Fruit fly (Drosophila melanogaster) whole organism, embryonic: ENCODE data around the gene grim.

Experiments
- CG10147 ChIP-seq: fragments of 200-800 bp; sonication (Bioruptor generic); optimal IDR thresholded peaks from 2 replicates; lab custom pipeline; 2019; ENCODE audit warnings: missing biosample characterization, mild to moderate bottlenecking, missing genetic modification characterization, moderate library complexity
- CG1024 ChIP-seq: fragments of 200-800 bp; sonication (Bioruptor generic); IDR thresholded peaks from 2 replicates; pipeline ENCODE4 v1.3.6; 2022; ENCODE audit warnings: missing biosample characterization, missing genetic modification characterization
- CG10321 ChIP-seq: fragments of 200-800 bp; sonication (Bioruptor generic); IDR thresholded peaks from 2 replicates; pipeline ENCODE4 v1.3.6; 2022; ENCODE audit warnings: missing biosample characterization, missing genetic modification characterization
- CG10959 ChIP-seq: fragments of 200-800 bp; sonication (Bioruptor generic); IDR thresholded peaks from 2 replicates; pipeline ENCODE4 v1.3.6; 2022; ENCODE audit warnings: missing biosample characterization, missing genetic modification characterization
- CG11723 ChIP-seq: fragments of 200-800 bp; sonication (Bioruptor generic); optimal IDR thresholded peaks from 2 replicates; lab custom pipeline; 2017; ENCODE audit warnings: missing biosample characterization, mild to moderate bottlenecking, missing genetic modification characterization
- CG12236 ChIP-seq: fragments of 200-800 bp; sonication (Bioruptor generic); optimal IDR thresholded peaks from 2 replicates; lab custom pipeline; 2016; ENCODE audit warnings: missing biosample characterization, missing genetic modification characterization
- CG1233 ChIP-seq: fragments of 200-800 bp; sonication (Bioruptor generic); optimal IDR thresholded peaks from 4 replicates; lab custom pipeline; 2018; ENCODE audit warnings: missing biosample characterization, mild to moderate bottlenecking, missing genetic modification characterization
- CG13123 ChIP-seq: fragments of 200-800 bp; sonication (Bioruptor generic); optimal IDR thresholded peaks from 2 replicates; lab custom pipeline; 2016; ENCODE audit warnings: missing biosample characterization, missing genetic modification characterization
- CG15479 ChIP-seq: fragments of 200-800 bp; sonication (Bioruptor generic); optimal IDR thresholded peaks from 3 replicates; lab custom pipeline; 2019; ENCODE audit warnings: missing biosample characterization, mild to moderate bottlenecking, missing genetic modification characterization, moderate library complexity
- CG16813 ChIP-seq: fragments of 200-800 bp; sonication (Bioruptor generic); IDR thresholded peaks from 3 replicates; pipeline ENCODE4 v1.3.6; 2022; ENCODE audit warnings: missing biosample characterization, missing genetic modification characterization; ENCODE audit not compliant: partially characterized antibody
- CG18262 ChIP-seq: fragments of 200-800 bp; optimal IDR thresholded peaks from 3 replicates; lab custom pipeline; 2019; ENCODE audit warnings: missing biosample characterization, mild to moderate bottlenecking, missing genetic modification characterization, moderate library complexity
- CG1832 ChIP-seq: fragments of 200-800 bp; sonication (Bioruptor generic); optimal IDR thresholded peaks from 2 replicates; lab custom pipeline; 2017; ENCODE audit warnings: missing biosample characterization, mild to moderate bottlenecking, missing genetic modification characterization, inconsistent platforms
- CG3065 ChIP-seq: fragments of 200-800 bp; sonication (Bioruptor generic); optimal IDR thresholded peaks from 2 replicates; lab custom pipeline; 2016; ENCODE audit warnings: missing biosample characterization, missing genetic modification characterization
- CG3163 ChIP-seq: fragments of 200-800 bp; sonication (Bioruptor generic); optimal IDR thresholded peaks from 3 replicates; lab custom pipeline; 2016; ENCODE audit warnings: missing biosample characterization, missing genetic modification characterization
- CG33557 ChIP-seq: fragments of 200-800 bp; sonication (Bioruptor generic); optimal IDR thresholded peaks from 2 replicates; lab custom pipeline; 2019; ENCODE audit warnings: missing biosample characterization, mild to moderate bottlenecking, missing genetic modification characterization, moderate library complexity
- CG4730 ChIP-seq: fragments of 200-800 bp; sonication (Bioruptor generic); IDR thresholded peaks from 2 replicates; pipeline ENCODE4 v1.3.6; 2022; ENCODE audit warnings: missing biosample characterization, missing genetic modification characterization
- CG6272 ChIP-seq: fragments of 200-800 bp; sonication (Bioruptor generic); IDR thresholded peaks from 2 replicates; pipeline ENCODE4 v1.3.6; 2022; ENCODE audit warnings: missing biosample characterization, missing genetic modification characterization
- CG7963 ChIP-seq: fragments of 200-800 bp; sonication (Bioruptor generic); IDR thresholded peaks from 3 replicates; pipeline ENCODE4 v1.3.6; 2022; ENCODE audit warnings: missing biosample characterization, missing genetic modification characterization; ENCODE audit not compliant: partially characterized antibody
- CG9727 ChIP-seq: fragments of 200-800 bp; sonication (Bioruptor generic); optimal IDR thresholded peaks from 3 replicates; lab custom pipeline; 2017; ENCODE audit warnings: missing biosample characterization, mild to moderate bottlenecking, missing genetic modification characterization
- CG9797 ChIP-seq: fragments of 200-800 bp; sonication (Bioruptor generic); optimal IDR thresholded peaks from 3 replicates; lab custom pipeline; 2018; ENCODE audit warnings: missing biosample characterization, mild to moderate bottlenecking, missing genetic modification characterization
- Dll ChIP-seq: fragments of 200-800 bp; sonication (Bioruptor generic); IDR thresholded peaks from 4 replicates; pipeline ENCODE4 v1.3.6; 2022; ENCODE audit warnings: missing biosample characterization, missing genetic modification characterization; ENCODE audit not compliant: partially characterized antibody
- E2f2 ChIP-seq: fragments of 200-800 bp; sonication (Bioruptor generic); IDR thresholded peaks from 2 replicates; pipeline ENCODE4 v1.3.6; 2022; ENCODE audit warnings: missing biosample characterization, missing genetic modification characterization
- Ets65A ChIP-seq: fragments of 200-800 bp; sonication (Bioruptor generic); peaks from one replicate; lab custom pipeline; 2016; ENCODE audit warnings: missing biosample characterization, missing genetic modification characterization
- Fer3 ChIP-seq: fragments of 200-800 bp; sonication (Bioruptor generic); optimal IDR thresholded peaks from 2 replicates; lab custom pipeline; 2018; ENCODE audit warnings: missing biosample characterization, mild to moderate bottlenecking, missing genetic modification characterization, moderate library complexity
- HLH4C ChIP-seq: fragments of 200-800 bp; sonication (Bioruptor generic); IDR thresholded peaks from 3 replicates; pipeline ENCODE4 v1.3.6; 2022; ENCODE audit warnings: missing biosample characterization, missing genetic modification characterization; ENCODE audit not compliant: partially characterized antibody
- Hsf ChIP-seq: fragments of 200-800 bp; sonication (Bioruptor generic); optimal IDR thresholded peaks from 3 replicates; lab custom pipeline; 2016; ENCODE audit warnings: missing biosample characterization, missing genetic modification characterization
- Med ChIP-seq: fragments of 200-800 bp; sonication (Bioruptor generic); peaks from one replicate; lab custom pipeline; 2016; ENCODE audit warnings: missing biosample characterization, missing genetic modification characterization, mild to moderate bottlenecking, inconsistent platforms, moderate library complexity
- Side ChIP-seq: fragments of 200-800 bp; sonication (Bioruptor generic); optimal IDR thresholded peaks from 2 replicates; lab custom pipeline; 2016; ENCODE audit warnings: missing biosample characterization, missing genetic modification characterization
- Sin3A ChIP-seq: fragments of >200 bp; optimal IDR thresholded peaks from 2 replicates; lab custom pipeline; 2018
- Six4 ChIP-seq: fragments of 200-800 bp; sonication (Bioruptor generic); optimal IDR thresholded peaks from 2 replicates; lab custom pipeline; 2016; ENCODE audit warnings: missing biosample characterization, missing genetic modification characterization
- Sry-δ ChIP-seq: fragments of 200-800 bp; sonication (Bioruptor generic); optimal IDR thresholded peaks from 2 replicates; lab custom pipeline; 2016; ENCODE audit warnings: missing biosample characterization, missing genetic modification characterization
- Trl ChIP-seq, 3 experiments: fragments of >200 bp in 2 of 3; fragments of 200-800 bp in 1 of 3; sonication (Bioruptor generic) in 1 of 3; optimal IDR thresholded peaks; 2 replicates in 1 of 3; 3 replicates in 2 of 3; lab custom pipeline; 2016 to 2017; ENCODE audit warnings: missing biosample characterization in 1 of 3, missing genetic modification characterization in 1 of 3
- Vsx1 ChIP-seq: fragments of 200-800 bp; sonication (Bioruptor generic); optimal IDR thresholded peaks from 2 replicates; lab custom pipeline; 2017; ENCODE audit warnings: missing biosample characterization, mild to moderate bottlenecking, missing genetic modification characterization, missing genetic modification reagents
- Xrp1 ChIP-seq: fragments of 200-800 bp; sonication (Bioruptor generic); IDR thresholded peaks from 2 replicates; pipeline ENCODE4 v1.3.6; 2022; ENCODE audit warnings: missing biosample characterization, missing genetic modification characterization
- YL-1 ChIP-seq: fragments of 200-800 bp; sonication (Bioruptor generic); optimal IDR thresholded peaks from 3 replicates; lab custom pipeline; 2017; ENCODE audit warnings: missing biosample characterization, mild to moderate bottlenecking, missing genetic modification characterization
- chn ChIP-seq: fragments of 200-800 bp; sonication (Bioruptor generic); optimal IDR thresholded peaks from 2 replicates; lab custom pipeline; 2016; ENCODE audit warnings: missing biosample characterization, missing genetic modification characterization
- ci ChIP-seq: fragments of 200-800 bp; sonication (Bioruptor generic); IDR thresholded peaks from 3 replicates; pipeline ENCODE4 v1.3.6; 2022; ENCODE audit warnings: missing biosample characterization, missing genetic modification characterization
- crp ChIP-seq, 2 experiments: fragments of 200-800 bp; sonication (Bioruptor generic); optimal IDR thresholded peaks; 2 replicates in 1 of 2; 3 replicates in 1 of 2; lab custom pipeline; 2017; ENCODE audit warnings: missing biosample characterization in 2 of 2, missing genetic modification characterization in 2 of 2, mild to moderate bottlenecking in 1 of 2, moderate library complexity in 1 of 2
- eve ChIP-seq, 2 experiments: fragments of >200 bp; optimal IDR thresholded peaks; 2 replicates each; lab custom pipeline; 2017; ENCODE audit warnings: missing biosample characterization in 2 of 2, missing genetic modification characterization in 2 of 2
- gro ChIP-seq: fragments of 200-800 bp; sonication (Bioruptor generic); optimal IDR thresholded peaks from 2 replicates; lab custom pipeline; 2016; ENCODE audit warnings: missing biosample characterization, missing genetic modification characterization
- hkb ChIP-seq, 2 experiments: fragments of 200-800 bp in 1 of 2; fragments of >200 bp in 1 of 2; sonication (Bioruptor generic) in 1 of 2; IDR thresholded peaks in 1 of 2; optimal IDR thresholded peaks in 1 of 2; 2 replicates each; pipeline versions ENCODE4 v1.3.6 to Lab custom; 2017 to 2022; ENCODE audit warnings: missing biosample characterization in 1 of 2, missing genetic modification characterization in 1 of 2
- insv ChIP-seq, 2 experiments: fragments of 200-800 bp; sonication (Bioruptor generic); optimal IDR thresholded peaks; 3 replicates each; lab custom pipeline; 2016 to 2018; ENCODE audit warnings: missing biosample characterization in 2 of 2, missing genetic modification characterization in 2 of 2
- kah ChIP-seq: fragments of 200-800 bp; sonication (Bioruptor generic); optimal IDR thresholded peaks from 2 replicates; lab custom pipeline; 2018; ENCODE audit warnings: missing biosample characterization, mild to moderate bottlenecking, missing genetic modification characterization
- lmd ChIP-seq: fragments of 200-800 bp; sonication (Bioruptor generic); IDR thresholded peaks from 2 replicates; pipeline ENCODE4 v1.3.6; 2022; ENCODE audit warnings: missing biosample characterization, missing genetic modification characterization
- nerfin-1 ChIP-seq: fragments of 200-800 bp; sonication (Bioruptor generic); optimal IDR thresholded peaks from 3 replicates; lab custom pipeline; 2019; ENCODE audit warnings: missing biosample characterization, mild to moderate bottlenecking, missing genetic modification characterization, moderate library complexity
- nmo ChIP-seq: fragments of 200-800 bp; sonication (Bioruptor generic); optimal IDR thresholded peaks from 2 replicates; lab custom pipeline; 2018; ENCODE audit warnings: missing biosample characterization, mild to moderate bottlenecking, missing genetic modification characterization, moderate library complexity
- pzg ChIP-seq: fragments of 200-800 bp; sonication (Bioruptor generic); optimal IDR thresholded peaks from 3 replicates; lab custom pipeline; 2018; ENCODE audit warnings: missing biosample characterization, mild to moderate bottlenecking, missing genetic modification characterization, moderate library complexity
- sima ChIP-seq: fragments of 200-800 bp; sonication (Bioruptor generic); optimal IDR thresholded peaks from 2 replicates; lab custom pipeline; 2016; ENCODE audit warnings: missing biosample characterization, missing genetic modification characterization
- zen ChIP-seq: fragments of 200-800 bp; sonication (Bioruptor generic); optimal IDR thresholded peaks from 3 replicates; lab custom pipeline; 2018; ENCODE audit warnings: missing biosample characterization, mild to moderate bottlenecking, missing genetic modification characterization, moderate library complexity
- zen2 ChIP-seq: fragments of 200-800 bp; sonication (Bioruptor generic); IDR thresholded peaks from 3 replicates; pipeline ENCODE4 v1.3.6; 2022; ENCODE audit warnings: missing biosample characterization, missing genetic modification characterization; ENCODE audit not compliant: partially characterized antibody

grim gene

DNA sequence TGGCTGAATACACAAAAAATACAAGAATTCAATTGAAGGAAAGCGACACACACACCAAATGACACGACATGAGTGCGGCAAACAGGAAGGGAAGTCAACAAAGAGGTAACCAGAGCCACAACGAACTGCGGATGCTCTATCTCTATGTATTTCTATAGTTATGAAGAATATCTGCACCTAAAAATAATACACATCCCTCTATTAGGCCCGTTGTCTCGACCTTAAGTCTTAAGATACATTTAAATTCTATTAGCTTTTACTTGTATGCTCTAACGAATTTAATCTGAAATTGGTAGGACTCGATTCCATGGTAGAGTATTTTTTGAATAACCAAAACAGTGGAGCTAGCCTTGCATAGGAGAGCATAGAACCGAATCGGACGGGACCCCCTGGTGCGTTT is 23.0 kb downstream of the grim start (continued):
- peak; percentile 97 for TF ChIP-seq Med (GFP tag; lab: Kevin White, UChicago)
- TF ChIP-seq CG4730 (GFP tag; lab: Robert Waterston, UW) = peak; percentile 85
- TF ChIP-seq CG18262 = peak; percentile 98
- TF ChIP-seq CG1233 (GFP tag; lab: Kevin White, UChicago) = peak; percentile 79
- TF ChIP-seq Dll (GFP tag; lab: Robert Waterston, UW) = no peak
- no peak for TF ChIP-seq CG1832 (GFP tag; lab: Kevin White, UChicago)
- TF ChIP-seq Sin3A = no peak
- peak; percentile 80 for TF ChIP-seq CG13123 (GFP tag; lab: Kevin White, UChicago)
- peak; percentile 81 for TF ChIP-seq nerfin-1
- no peak for TF ChIP-seq Trl (optimal IDR thresholded peaks at IDR 0.05; lab: Kevin White, UChicago)
- TF ChIP-seq Trl (GFP tag; optimal IDR thresholded peaks at IDR 0.05; lab: Kevin White, UChicago) = peak; percentile 92
- peak in 1 of 2 experiments; percentile 93 for TF ChIP-seq eve (GFP tag; optimal IDR thresholded peaks at IDR 0.05; lab: Kevin White, UChicago)
- peak; percentile 68 for TF ChIP-seq Vsx1
- no peak for TF ChIP-seq hkb (optimal IDR thresholded peaks at IDR 0.05; lab: Kevin White, UChicago)
- TF ChIP-seq hkb (GFP tag; IDR thresholded peaks at IDR 0.05; lab: Robert Waterston, UW) = peak; percentile 88
- peak; percentile 58 for TF ChIP-seq CG3065
- peak; percentile 89 for TF ChIP-seq CG12236 (GFP tag; lab: Kevin White, UChicago)
- TF ChIP-seq Hsf (GFP tag; lab: Kevin White, UChicago) = peak; percentile 92
- no peak for TF ChIP-seq zen2 (GFP tag; lab: Robert Waterston, UW)
- peak; percentile 53 for TF ChIP-seq CG3163 (GFP tag; lab: Kevin White, UChicago)
- TF ChIP-seq CG1024 (GFP tag; lab: Robert Waterston, UW) = peak; percentile 79
- peak; percentile 98 for TF ChIP-seq CG10959
- TF ChIP-seq insv (GFP tag; optimal IDR thresholded peaks at IDR 0.05; lab: Kevin White, UChicago) = peak in 1 of 2 experiments; percentile 11
- TF ChIP-seq CG15479 = peak; percentile 16
- peak; percentile 98 for TF ChIP-seq Xrp1
- peak; percentile 97 for TF ChIP-seq CG9727 (GFP tag; lab: Kevin White, UChicago)
- TF ChIP-seq pzg (GFP tag; lab: Kevin White, UChicago) = no peak
- peak; percentile 94 for TF ChIP-seq ci
- peak; percentile 86 for TF ChIP-seq Six4 (GFP tag; lab: Kevin White, UChicago)
- TF ChIP-seq kah (GFP tag; lab: Kevin White, UChicago) = peak; percentile 72
- TF ChIP-seq CG6272 (GFP tag; lab: Robert Waterston, UW) = no peak
- TF ChIP-seq CG10147 = peak; percentile 41
- peak; percentile 33 for TF ChIP-seq CG9797
- TF ChIP-seq CG10321 (GFP tag; lab: Robert Waterston, UW) = no peak
- TF ChIP-seq CG7963 (GFP tag; lab: Robert Waterston, UW) = no peak
- TF ChIP-seq HLH4C (GFP tag; lab: Robert Waterston, UW) = no peak
- peak; percentile 85 for TF ChIP-seq Side (GFP tag; lab: Kevin White, UChicago)
- TF ChIP-seq sima (GFP tag; lab: Kevin White, UChicago) = peak; percentile 53
- peak; percentile 51 for TF ChIP-seq Sry-δ (GFP tag; lab: Kevin White, UChicago)
- TF ChIP-seq crp (GFP tag; optimal IDR thresholded peaks at IDR 0.05; lab: Kevin White, UChicago) = peak in 1 of 2 experiments; percentile 37
- TF ChIP-seq gro (GFP tag; lab: Kevin White, UChicago) = no peak
- TF ChIP-seq Fer3 (tag; lab: Kevin White, UChicago) = peak; percentile 62
- peak; percentile 82 for TF ChIP-seq CG11723 (GFP tag; lab: Kevin White, UChicago)
- TF ChIP-seq nmo (GFP tag; lab: Kevin White, UChicago) = peak; percentile 96
- TF ChIP-seq chn (GFP tag; lab: Kevin White, UChicago) = peak; percentile 95
- TF ChIP-seq YL-1 (GFP tag; lab: Kevin White, UChicago) = peak; percentile 53
- TF ChIP-seq CG16813 (GFP tag; lab: Robert Waterston, UW) = no peak
- TF ChIP-seq zen = peak; percentile 83
- TF ChIP-seq lmd (GFP tag; lab: Robert Waterston, UW) = peak; percentile 90
- TF ChIP-seq Ets65A (GFP tag; lab: Kevin White, UChicago) = peak; percentile 98
- peak; percentile 69 for TF ChIP-seq E2f2 (GFP tag; lab: Robert Waterston, UW)
- TF ChIP-seq CG33557 (GFP tag; lab: Kevin White, UChicago) = peak; percentile 99
